Worm (Caenorhabditis elegans): ENCODE results near the gene Y110A2AL.6.

DNA sequence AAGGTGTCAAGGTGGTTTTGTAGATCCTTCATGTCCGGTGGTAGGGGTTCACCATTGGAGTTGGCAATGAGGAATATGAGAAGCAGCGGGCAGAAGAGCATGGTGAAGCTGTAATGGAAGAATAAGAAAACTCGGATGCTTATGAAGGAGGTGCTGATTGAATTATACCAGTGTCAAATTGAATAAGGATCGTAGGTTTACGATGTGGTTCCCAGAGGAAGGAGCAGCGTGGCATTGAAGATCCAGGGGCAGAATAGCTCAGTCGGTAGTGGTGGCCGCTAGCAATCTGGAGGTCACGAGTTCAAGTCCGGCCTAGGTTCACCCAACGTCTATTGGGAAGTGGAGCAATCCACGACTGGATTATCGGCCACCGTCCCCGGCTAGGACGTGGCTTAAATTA lies at the start of gene Y110A2AL.6:
- no peak for TF ChIP-seq unc-3 (GFP tag; conservative IDR thresholded peaks at IDR 0.05)
- no peak for TF ChIP-seq unc-3 (tag; optimal IDR thresholded peaks at IDR 0.05)
- no peak for TF ChIP-seq ets-4 (tag; optimal IDR thresholded peaks at IDR 0.05)
- no peak for TF ChIP-seq F13H6.1 (tag; optimal IDR thresholded peaks at IDR 0.05)
- TF ChIP-seq Y22D7AL.16 (tag; optimal IDR thresholded peaks at IDR 0.05): no peak
- no peak for TF ChIP-seq hlh-30 (tag; optimal IDR thresholded peaks at IDR 0.05; ENCODE audit: insufficient read depth)
- TF ChIP-seq unc-42 (tag; optimal IDR thresholded peaks at IDR 0.05): no peak
- no peak for TF ChIP-seq ztf-16 (tag; optimal IDR thresholded peaks at IDR 0.05)

Data from whole organism, late embryonic.